Fruit fly (Drosophila melanogaster): Measurements from ENCODE around the gene Reck.

dm6 chr3L:14979332-14979731 lies 34.5 kb downstream of the Reck start, which contains the start of gene CG3349:
- TF ChIP-seq usp (GFP tag; optimal IDR thresholded peaks at IDR 0.05) (no peak), CG8478 (optimal IDR thresholded peaks at IDR 0.05) (no peak), Dll (optimal IDR thresholded peaks at IDR 0.05) (no peak)

Data from whole organism.